Fruit fly (Drosophila melanogaster) whole organism, embryonic: Measurements from ENCODE around the gene alphaCOP.

Experiments used
- Asciz ChIP-seq: fragments of 200-800 bp; sonication (Bioruptor generic); optimal IDR thresholded peaks from 2 replicates; lab custom pipeline; 2017; ENCODE audit warnings: missing biosample characterization, mild to moderate bottlenecking, missing genetic modification characterization, missing genetic modification reagents
- BtbVII ChIP-seq: fragments of 200-800 bp; sonication (Bioruptor generic); optimal IDR thresholded peaks from 3 replicates; lab custom pipeline; 2017; ENCODE audit warnings: missing biosample characterization, mild to moderate bottlenecking, missing genetic modification characterization
- CG10959 ChIP-seq: fragments of 200-800 bp; sonication (Bioruptor generic); IDR thresholded peaks from 2 replicates; pipeline ENCODE4 v1.3.6; 2022; ENCODE audit warnings: missing biosample characterization, missing genetic modification characterization
- CG11093 ChIP-seq: fragments of 200-800 bp; sonication (Bioruptor generic); IDR thresholded peaks from 3 replicates; pipeline ENCODE4 v1.3.6; 2022; ENCODE audit warnings: missing biosample characterization, missing genetic modification characterization
- CG11695 ChIP-seq: fragments of 200-800 bp; sonication (Bioruptor generic); IDR thresholded peaks from 3 replicates; pipeline ENCODE4 v1.3.6; 2022; ENCODE audit warnings: missing biosample characterization, missing genetic modification characterization
- CG12391 ChIP-seq: fragments of 200-800 bp; sonication (Bioruptor generic); optimal IDR thresholded peaks from 3 replicates; lab custom pipeline; 2018; ENCODE audit warnings: missing biosample characterization, mild to moderate bottlenecking, missing genetic modification characterization, moderate library complexity
- CG13775 ChIP-seq: fragments of 200-800 bp; sonication (Bioruptor generic); optimal IDR thresholded peaks from 3 replicates; lab custom pipeline; 2017; ENCODE audit warnings: missing biosample characterization, mild to moderate bottlenecking, missing genetic modification characterization
- CG14014 ChIP-seq: fragments of 200-800 bp; sonication (Bioruptor generic); IDR thresholded peaks from 2 replicates; pipeline ENCODE4 v1.3.6; 2022; ENCODE audit warnings: missing biosample characterization, missing genetic modification characterization
- CG14441 ChIP-seq: fragments of 200-800 bp; sonication (Bioruptor generic); IDR thresholded peaks from 2 replicates; pipeline ENCODE4 v1.3.6; 2022; ENCODE audit warnings: missing biosample characterization, missing genetic modification characterization
- CG15011 ChIP-seq: fragments of 200-800 bp; sonication (Bioruptor generic); optimal IDR thresholded peaks from 3 replicates; lab custom pipeline; 2018; ENCODE audit warnings: missing biosample characterization, mild to moderate bottlenecking, missing genetic modification characterization
- CG15479 ChIP-seq: fragments of 200-800 bp; sonication (Bioruptor generic); optimal IDR thresholded peaks from 3 replicates; lab custom pipeline; 2019; ENCODE audit warnings: missing biosample characterization, mild to moderate bottlenecking, missing genetic modification characterization, moderate library complexity
- CG16779 ChIP-seq: fragments of 200-800 bp; sonication (Bioruptor generic); IDR thresholded peaks from 2 replicates; pipeline ENCODE4 v1.3.6; 2022; ENCODE audit warnings: missing biosample characterization, missing genetic modification characterization
- CG17829 ChIP-seq: fragments of 200-800 bp; optimal IDR thresholded peaks from 2 replicates; lab custom pipeline; 2019; ENCODE audit warnings: missing biosample characterization, mild to moderate bottlenecking, missing genetic modification characterization, moderate library complexity
- CG18011 ChIP-seq: fragments of 200-800 bp; sonication (Bioruptor generic); optimal IDR thresholded peaks from 2 replicates; lab custom pipeline; 2017; ENCODE audit warnings: missing biosample characterization, missing genetic modification characterization, mild to moderate bottlenecking, moderate library complexity, missing genotype
- CG3065 ChIP-seq: fragments of 200-800 bp; sonication (Bioruptor generic); optimal IDR thresholded peaks from 2 replicates; lab custom pipeline; 2016; ENCODE audit warnings: missing biosample characterization, missing genetic modification characterization
- CG3847 ChIP-seq: fragments of 200-800 bp; sonication (Bioruptor generic); IDR thresholded peaks from 2 replicates; pipeline ENCODE4 v1.3.6; 2022; ENCODE audit warnings: missing biosample characterization, missing genetic modification characterization
- CG4328 ChIP-seq: fragments of 200-800 bp; sonication (Bioruptor generic); optimal IDR thresholded peaks from 3 replicates; lab custom pipeline; 2017; ENCODE audit warnings: missing biosample characterization, missing genetic modification reagents, missing genetic modification characterization
- CG4360 ChIP-seq: fragments of 200-800 bp; sonication (Bioruptor generic); IDR thresholded peaks from 2 replicates; pipeline ENCODE4 v1.3.6; 2022; ENCODE audit warnings: missing biosample characterization, missing genetic modification characterization
- CG4424 ChIP-seq: fragments of 200-800 bp; sonication (Bioruptor generic); optimal IDR thresholded peaks from 3 replicates; lab custom pipeline; 2016; ENCODE audit warnings: missing biosample characterization, missing genetic modification characterization
- CG6683 ChIP-seq: fragments of 200-800 bp; sonication (Bioruptor generic); optimal IDR thresholded peaks from 2 replicates; lab custom pipeline; 2017; ENCODE audit warnings: missing biosample characterization, mild to moderate bottlenecking, missing genetic modification characterization, missing genetic modification reagents
- CG7745 ChIP-seq: fragments of 200-800 bp; sonication (Bioruptor generic); optimal IDR thresholded peaks from 2 replicates; lab custom pipeline; 2018; ENCODE audit warnings: missing biosample characterization, mild to moderate bottlenecking, missing genetic modification characterization, moderate library complexity
- CG8089 ChIP-seq: fragments of 200-800 bp; sonication (Bioruptor generic); optimal IDR thresholded peaks from 3 replicates; lab custom pipeline; 2016; ENCODE audit warnings: missing biosample characterization, missing genetic modification characterization
- CG8281 ChIP-seq: fragments of 200-800 bp; sonication (Bioruptor generic); optimal IDR thresholded peaks from 2 replicates; lab custom pipeline; 2018; ENCODE audit warnings: missing biosample characterization, mild to moderate bottlenecking, missing genetic modification characterization, moderate library complexity
- CG9215 ChIP-seq: fragments of 200-800 bp; sonication (Bioruptor generic); IDR thresholded peaks from 2 replicates; pipeline ENCODE4 v1.3.6; 2022; ENCODE audit warnings: missing biosample characterization, missing genetic modification characterization
- CG9437 ChIP-seq: fragments of 200-800 bp; sonication (Bioruptor generic); optimal IDR thresholded peaks from 2 replicates; lab custom pipeline; 2018; ENCODE audit warnings: missing biosample characterization, mild to moderate bottlenecking, missing genetic modification characterization
- D ChIP-seq, 2 experiments: fragments of 200-800 bp in 1 of 2; fragments of >200 bp in 1 of 2; sonication (Bioruptor generic) in 1 of 2; optimal IDR thresholded peaks; 2 replicates in 1 of 2; 3 replicates in 1 of 2; lab custom pipeline; 2017; ENCODE audit warnings: mild to moderate bottlenecking in 1 of 2, missing biosample characterization in 1 of 2, missing genetic modification characterization in 1 of 2, missing genetic modification reagents in 1 of 2
- Dek ChIP-seq: fragments of 200-800 bp; sonication (Bioruptor generic); optimal IDR thresholded peaks from 3 replicates; lab custom pipeline; 2019; ENCODE audit warnings: missing biosample characterization, mild to moderate bottlenecking, missing genetic modification characterization, moderate library complexity
- Dfd ChIP-seq, 2 experiments: fragments of >200 bp; optimal IDR thresholded peaks; 2 replicates each; lab custom pipeline; 2017; ENCODE audit warnings: missing biosample characterization in 2 of 2, missing genetic modification characterization in 2 of 2
- GATAe ChIP-seq: fragments of 200-800 bp; sonication (Bioruptor generic); conservative IDR thresholded peaks from 2 replicates; pipeline ENCODE4 v1.3.6; 2022; ENCODE audit warnings: missing biosample characterization, missing genetic modification characterization
- HLH54F ChIP-seq: fragments of 200-800 bp; sonication (Bioruptor generic); optimal IDR thresholded peaks from 3 replicates; lab custom pipeline; 2016; ENCODE audit warnings: missing biosample characterization, missing genetic modification characterization
- MESR4 ChIP-seq: fragments of 200-800 bp; sonication (Bioruptor generic); optimal IDR thresholded peaks from 2 replicates; lab custom pipeline; 2018; ENCODE audit warnings: missing biosample characterization, mild to moderate bottlenecking, missing genetic modification characterization, moderate library complexity
- Max ChIP-seq: fragments of 200-800 bp; sonication (Bioruptor generic); optimal IDR thresholded peaks from 2 replicates; lab custom pipeline; 2016; ENCODE audit warnings: missing biosample characterization, mild to moderate bottlenecking, missing genetic modification characterization
- Mrtf ChIP-seq: fragments of 200-800 bp; sonication (Bioruptor generic); IDR thresholded peaks from 3 replicates; pipeline ENCODE4 v1.3.6; 2022; ENCODE audit warnings: missing biosample characterization, missing genetic modification characterization
- NFAT ChIP-seq: fragments of 200-800 bp; sonication (Bioruptor generic); IDR thresholded peaks from 2 replicates; pipeline ENCODE4 v1.3.6; 2022; ENCODE audit warnings: missing biosample characterization, missing genetic modification characterization
- Xrp1 ChIP-seq: fragments of 200-800 bp; sonication (Bioruptor generic); IDR thresholded peaks from 2 replicates; pipeline ENCODE4 v1.3.6; 2022; ENCODE audit warnings: missing biosample characterization, missing genetic modification characterization
- ac ChIP-seq: fragments of 200-800 bp; sonication (Bioruptor generic); optimal IDR thresholded peaks from 3 replicates; lab custom pipeline; 2017; ENCODE audit warnings: missing biosample characterization, mild to moderate bottlenecking, missing genetic modification characterization
- amos ChIP-seq: fragments of 200-800 bp; sonication (Bioruptor generic); IDR thresholded peaks from 2 replicates; pipeline ENCODE4 v1.3.6; 2022; ENCODE audit warnings: missing biosample characterization, missing genetic modification characterization; ENCODE audit not compliant: partially characterized antibody
- cas ChIP-seq: fragments of 200-800 bp; sonication (Bioruptor generic); IDR thresholded peaks from 2 replicates; pipeline ENCODE4 v1.3.6; 2022; ENCODE audit warnings: missing biosample characterization, missing genetic modification characterization
- fu2 ChIP-seq: fragments of 200-800 bp; sonication (Bioruptor generic); optimal IDR thresholded peaks from 2 replicates; lab custom pipeline; 2016; ENCODE audit warnings: missing biosample characterization, missing genetic modification characterization
- gcm ChIP-seq: fragments of 200-800 bp; sonication (Bioruptor generic); optimal IDR thresholded peaks from 2 replicates; lab custom pipeline; 2019; ENCODE audit warnings: missing biosample characterization, mild to moderate bottlenecking, missing genetic modification characterization, moderate library complexity
- gro ChIP-seq: fragments of 200-800 bp; sonication (Bioruptor generic); optimal IDR thresholded peaks from 2 replicates; lab custom pipeline; 2016; ENCODE audit warnings: missing biosample characterization, missing genetic modification characterization
- gsb-n ChIP-seq: fragments of 200-800 bp; sonication (Bioruptor generic); optimal IDR thresholded peaks from 3 replicates; lab custom pipeline; 2018; ENCODE audit warnings: missing biosample characterization, mild to moderate bottlenecking, missing genetic modification characterization
- kah ChIP-seq: fragments of 200-800 bp; sonication (Bioruptor generic); optimal IDR thresholded peaks from 2 replicates; lab custom pipeline; 2018; ENCODE audit warnings: missing biosample characterization, mild to moderate bottlenecking, missing genetic modification characterization
- lmd ChIP-seq: fragments of 200-800 bp; sonication (Bioruptor generic); IDR thresholded peaks from 2 replicates; pipeline ENCODE4 v1.3.6; 2022; ENCODE audit warnings: missing biosample characterization, missing genetic modification characterization
- pb ChIP-seq: fragments of 200-800 bp; sonication (Bioruptor generic); optimal IDR thresholded peaks from 3 replicates; lab custom pipeline; 2016; ENCODE audit warnings: missing biosample characterization, missing genetic modification characterization
- repo ChIP-seq: fragments of 200-800 bp; sonication (Bioruptor generic); optimal IDR thresholded peaks from 2 replicates; lab custom pipeline; 2016; ENCODE audit warnings: missing biosample characterization, missing genetic modification characterization
- schlank ChIP-seq: fragments of 200-800 bp; sonication (Bioruptor generic); optimal IDR thresholded peaks from 2 replicates; lab custom pipeline; 2018; ENCODE audit warnings: missing biosample characterization, mild to moderate bottlenecking, missing genetic modification characterization
- tap ChIP-seq: fragments of 200-800 bp; optimal IDR thresholded peaks from 3 replicates; lab custom pipeline; 2019; ENCODE audit warnings: missing biosample characterization, mild to moderate bottlenecking, missing genetic modification characterization, moderate library complexity
- tna ChIP-seq: fragments of 200-800 bp; sonication (Bioruptor generic); IDR thresholded peaks from 2 replicates; pipeline ENCODE4 v1.3.6; 2022; ENCODE audit warnings: missing biosample characterization, missing genetic modification characterization; ENCODE audit not compliant: partially characterized antibody
- usp ChIP-seq: fragments of >200 bp; optimal IDR thresholded peaks from 2 replicates; lab custom pipeline; 2017; ENCODE audit warnings: missing biosample characterization, missing genetic modification characterization
- wdn ChIP-seq: fragments of 200-800 bp; sonication (Bioruptor generic); IDR thresholded peaks from 2 replicates; pipeline ENCODE4 v1.3.6; 2022; ENCODE audit warnings: missing biosample characterization, missing genetic modification characterization

alphaCOP gene

DNA sequence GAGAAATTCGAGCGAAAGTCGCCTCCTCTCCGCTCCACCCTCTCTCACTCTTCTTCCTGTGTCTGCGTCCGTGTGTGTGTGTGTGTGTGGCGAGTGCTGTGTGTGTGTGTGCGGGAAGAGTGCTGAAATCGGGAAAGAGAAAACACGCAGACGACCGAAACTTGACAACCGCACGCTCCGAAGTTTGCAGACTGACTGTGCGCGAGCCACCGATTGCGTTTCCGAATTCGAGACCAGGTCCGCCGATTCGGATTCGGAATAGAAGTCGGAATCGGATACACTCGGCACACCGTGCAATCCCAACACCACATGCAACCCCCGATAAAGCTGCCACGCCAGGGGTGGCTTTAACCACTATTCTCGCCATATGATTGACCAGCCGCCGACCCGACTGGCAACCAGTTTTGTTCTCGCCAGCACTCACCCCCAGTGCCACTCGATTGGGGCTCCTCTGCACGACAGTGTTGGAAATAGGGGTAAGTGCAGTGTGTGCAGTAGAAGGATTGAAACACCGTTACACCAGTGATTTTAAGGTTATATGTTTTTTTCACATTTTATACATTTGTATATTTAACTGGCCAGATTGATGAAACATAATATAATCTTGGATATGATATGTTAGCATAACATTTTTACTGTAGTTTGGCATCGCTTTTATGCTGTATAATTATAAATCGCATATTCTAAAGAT lies 16.7 kb downstream of the alphaCOP start, which contains the start of gene CG13928 (continued):
- TF ChIP-seq CG3847 (GFP tag; lab: Robert Waterston, UW) (no peak), lmd (GFP tag; lab: Robert Waterston, UW) (no peak), CG3065 (GFP tag; lab: Kevin White, UChicago) (no peak), wdn (GFP tag; lab: Robert Waterston, UW) (no peak), CG11695 (GFP tag; lab: Robert Waterston, UW) (no peak), CG17829 (tag; lab: Kevin White, UChicago) (no peak), kah (no peak), Xrp1 (GFP tag; lab: Robert Waterston, UW) (no peak), CG15011 (GFP tag; lab: Kevin White, UChicago) (no peak), D (optimal IDR thresholded peaks at IDR 0.05; lab: Kevin White, UChicago) (no peak), D (GFP tag; optimal IDR thresholded peaks at IDR 0.05; lab: Kevin White, UChicago) (no peak), CG15479 (GFP tag; lab: Kevin White, UChicago) (no peak), MESR4 (GFP tag; lab: Kevin White, UChicago) (no peak), tap (tag; lab: Kevin White, UChicago) (no peak), CG4328 (GFP tag; lab: Kevin White, UChicago) (no peak), tna (GFP tag; lab: Robert Waterston, UW) (no peak), CG18011 (GFP tag; lab: Kevin White, UChicago) (no peak), CG8089 (no peak), CG11093 (GFP tag; lab: Robert Waterston, UW) (no peak), CG6683 (no peak), CG4360 (GFP tag; lab: Robert Waterston, UW) (no peak), CG16779 (GFP tag; lab: Robert Waterston, UW) (peak; percentile 87), cas (GFP tag; lab: Robert Waterston, UW) (no peak), gro (GFP tag; lab: Kevin White, UChicago) (no peak), CG4424 (no peak), CG10959 (GFP tag; lab: Robert Waterston, UW) (no peak), gcm (GFP tag; lab: Kevin White, UChicago) (no peak), gsb-n (tag; lab: Kevin White, UChicago) (no peak), NFAT (GFP tag; lab: Robert Waterston, UW) (0 out of 2 replicates have a peak, but pooled peaks have one; percentile 36), GATAe (no peak), CG14441 (GFP tag; lab: Robert Waterston, UW) (no peak), usp (GFP tag; lab: Kevin White, UChicago) (no peak), Asciz (no peak), BtbVII (GFP tag; lab: Kevin White, UChicago) (no peak), repo (GFP tag; lab: Kevin White, UChicago) (no peak), pb (GFP tag; lab: Kevin White, UChicago) (no peak), CG13775 (GFP tag; lab: Kevin White, UChicago) (no peak), fu2 (GFP tag; lab: Kevin White, UChicago) (no peak), CG8281 (tag; lab: Kevin White, UChicago) (no peak), amos (no peak), ac (GFP tag; lab: Kevin White, UChicago) (no peak), HLH54F (GFP tag; lab: Kevin White, UChicago) (no peak), CG7745 (tag; lab: Kevin White, UChicago) (no peak), CG12391 (no peak), CG9215 (GFP tag; lab: Robert Waterston, UW) (no peak), Max (no peak), CG14014 (no peak), schlank (tag; lab: Kevin White, UChicago) (no peak), Mrtf (GFP tag; lab: Robert Waterston, UW) (no peak), CG9437 (GFP tag; lab: Kevin White, UChicago) (no peak), Dfd (GFP tag; optimal IDR thresholded peaks at IDR 0.05; lab: Kevin White, UChicago) (no peak), Dek (tag; lab: Kevin White, UChicago) (no peak)
